Fruit fly (Drosophila melanogaster) whole organism, prepupa: ENCODE data around the gene CG7582.
A peak's percentile ranks its signal among the peaks of the same experiment; 100 is the strongest.

ENCODE experiments used
- Blimp-1 ChIP-seq: fragments of 200-800 bp; sonication (Bioruptor generic); optimal IDR thresholded peaks from 3 replicates; lab custom pipeline; 2017; ENCODE audit warnings: missing biosample characterization, missing genetic modification characterization, mild to moderate bottlenecking, moderate library complexity, missing genetic modification reagents
- CG10631 ChIP-seq: fragments of 200-800 bp; sonication (Bioruptor generic); optimal IDR thresholded peaks from 2 replicates; lab custom pipeline; 2016; ENCODE audit warnings: missing biosample characterization, missing genetic modification characterization
- CG11294 ChIP-seq: fragments of 200-800 bp; sonication (Bioruptor generic); IDR thresholded peaks from 2 replicates; pipeline ENCODE4 v1.3.6; 2022; ENCODE audit warnings: missing biosample characterization, missing genetic modification characterization
- CG11762 ChIP-seq: fragments of 200-800 bp; sonication (Bioruptor generic); optimal IDR thresholded peaks from 3 replicates; lab custom pipeline; 2016; ENCODE audit warnings: missing biosample characterization, missing genetic modification characterization; ENCODE audit not compliant: insufficient read depth
- CG3032 ChIP-seq: fragments of 200-800 bp; optimal IDR thresholded peaks from 2 replicates; lab custom pipeline; 2019; ENCODE audit warnings: missing biosample characterization, mild to moderate bottlenecking, missing genetic modification characterization, moderate library complexity
- CG31627 ChIP-seq: fragments of 200-800 bp; sonication (Bioruptor generic); optimal IDR thresholded peaks from 3 replicates; lab custom pipeline; 2016; ENCODE audit warnings: missing biosample characterization, missing genetic modification characterization
- CG32006 ChIP-seq: fragments of 200-800 bp; sonication (Bioruptor generic); optimal IDR thresholded peaks from 3 replicates; lab custom pipeline; 2017; ENCODE audit warnings: missing biosample characterization, mild to moderate bottlenecking, missing genetic modification characterization
- CG34406 ChIP-seq: fragments of 200-800 bp; sonication (Bioruptor generic); optimal IDR thresholded peaks from 3 replicates; lab custom pipeline; 2016; ENCODE audit warnings: missing biosample characterization, missing genetic modification characterization
- CG4318 ChIP-seq: fragments of 200-800 bp; sonication (Bioruptor generic); optimal IDR thresholded peaks from 3 replicates; lab custom pipeline; 2017; ENCODE audit warnings: missing biosample characterization, mild to moderate bottlenecking, missing genetic modification characterization
- CG6163 ChIP-seq: fragments of 200-800 bp; sonication (Bioruptor generic); IDR thresholded peaks from 3 replicates; pipeline ENCODE4 v1.3.6; 2022; ENCODE audit warnings: missing biosample characterization, missing genetic modification characterization
- CG6276 ChIP-seq: fragments of 200-800 bp; sonication (Bioruptor generic); optimal IDR thresholded peaks from 2 replicates; lab custom pipeline; 2017; ENCODE audit warnings: missing biosample characterization, mild to moderate bottlenecking, missing genetic modification characterization
- CG6792 ChIP-seq: fragments of 200-800 bp; sonication (Bioruptor generic); optimal IDR thresholded peaks from 3 replicates; lab custom pipeline; 2016; ENCODE audit warnings: missing biosample characterization, missing genetic modification characterization
- CG6808 ChIP-seq: fragments of 200-800 bp; sonication (Bioruptor generic); optimal IDR thresholded peaks from 3 replicates; lab custom pipeline; 2017; ENCODE audit warnings: missing biosample characterization, missing genetic modification characterization, mild to moderate bottlenecking, moderate library complexity, missing genetic modification reagents
- CG6854 ChIP-seq: fragments of 200-800 bp; sonication (Bioruptor generic); optimal IDR thresholded peaks from 2 replicates; lab custom pipeline; 2017; ENCODE audit warnings: missing biosample characterization, mild to moderate bottlenecking, missing genetic modification characterization
- CG8119 ChIP-seq: fragments of 200-800 bp; sonication (Bioruptor generic); IDR thresholded peaks from 3 replicates; pipeline ENCODE4 v1.3.6; 2022; ENCODE audit warnings: missing biosample characterization, missing genetic modification characterization
- CG8319 ChIP-seq: fragments of 200-800 bp; sonication (Bioruptor generic); optimal IDR thresholded peaks from 3 replicates; lab custom pipeline; 2016; ENCODE audit warnings: missing biosample characterization, missing genetic modification characterization
- CG9139 ChIP-seq: fragments of 200-800 bp; sonication (Bioruptor generic); optimal IDR thresholded peaks from 3 replicates; lab custom pipeline; 2017; ENCODE audit warnings: missing biosample characterization, mild to moderate bottlenecking, missing genetic modification characterization
- Eip75B ChIP-seq: fragments of 200-800 bp; sonication (Bioruptor generic); optimal IDR thresholded peaks from 3 replicates; lab custom pipeline; 2016; ENCODE audit warnings: missing biosample characterization, missing genetic modification characterization
- Eip78C ChIP-seq: fragments of 200-800 bp; sonication (Bioruptor generic); peaks from one replicate; lab custom pipeline; 2016; ENCODE audit warnings: missing biosample characterization, missing genetic modification characterization
- Eip93F ChIP-seq: fragments of 200-800 bp; sonication (Bioruptor generic); optimal IDR thresholded peaks from 2 replicates; lab custom pipeline; 2016; ENCODE audit warnings: missing biosample characterization, mild to moderate bottlenecking, missing genetic modification characterization
- Ets21C ChIP-seq: fragments of 200-800 bp; sonication (Bioruptor generic); optimal IDR thresholded peaks from 3 replicates; lab custom pipeline; 2016; ENCODE audit warnings: missing biosample characterization, missing genetic modification characterization
- Ets96B ChIP-seq: fragments of 200-800 bp; optimal IDR thresholded peaks from 2 replicates; lab custom pipeline; 2019; ENCODE audit warnings: missing biosample characterization, mild to moderate bottlenecking, missing genetic modification characterization, moderate library complexity
- Gug ChIP-seq: fragments of 200-800 bp; sonication (Bioruptor generic); IDR thresholded peaks from 2 replicates; pipeline ENCODE4 v1.3.6; 2022; ENCODE audit warnings: missing biosample characterization, missing genetic modification characterization
- Hr38 ChIP-seq: sonication (Bioruptor generic); optimal IDR thresholded peaks from 2 replicates; lab custom pipeline; 2016; ENCODE audit warnings: missing biosample characterization, missing genetic modification characterization
- Hr39 ChIP-seq: fragments of 200-800 bp; sonication (Bioruptor generic); optimal IDR thresholded peaks from 2 replicates; lab custom pipeline; 2016; ENCODE audit warnings: missing biosample characterization, missing genetic modification characterization
- Met ChIP-seq: fragments of 200-800 bp; sonication (Bioruptor generic); optimal IDR thresholded peaks from 3 replicates; lab custom pipeline; 2016; ENCODE audit warnings: missing biosample characterization, missing genetic modification characterization
- OdsH ChIP-seq: fragments of 200-800 bp; sonication (Bioruptor generic); optimal IDR thresholded peaks from 3 replicates; lab custom pipeline; 2016; ENCODE audit warnings: missing biosample characterization, missing genetic modification characterization
- Smox ChIP-seq: fragments of 200-800 bp; sonication (Bioruptor generic); optimal IDR thresholded peaks from 3 replicates; lab custom pipeline; 2016; ENCODE audit warnings: missing biosample characterization, missing genetic modification characterization
- Sox102F ChIP-seq: fragments of 200-800 bp; sonication (Bioruptor generic); optimal IDR thresholded peaks from 2 replicates; lab custom pipeline; 2016; ENCODE audit warnings: missing biosample characterization, mild to moderate bottlenecking, missing genetic modification characterization
- Sox15 ChIP-seq: fragments of 200-800 bp; sonication (Bioruptor generic); optimal IDR thresholded peaks from 3 replicates; lab custom pipeline; 2016; ENCODE audit warnings: missing biosample characterization, missing genetic modification characterization
- achi ChIP-seq: fragments of 200-800 bp; sonication (Bioruptor generic); optimal IDR thresholded peaks from 3 replicates; lab custom pipeline; 2016; ENCODE audit warnings: missing biosample characterization, missing genetic modification characterization
- cyc ChIP-seq: fragments of 200-800 bp; sonication (Bioruptor generic); optimal IDR thresholded peaks from 3 replicates; lab custom pipeline; 2016; ENCODE audit warnings: missing biosample characterization, missing genetic modification characterization
- dac ChIP-seq: fragments of 200-800 bp; sonication (Bioruptor generic); optimal IDR thresholded peaks from 2 replicates; lab custom pipeline; 2017; ENCODE audit warnings: missing biosample characterization, mild to moderate bottlenecking, missing genetic modification characterization
- dsx ChIP-seq: fragments of 200-800 bp; optimal IDR thresholded peaks from 3 replicates; lab custom pipeline; 2019; ENCODE audit warnings: missing biosample characterization, mild to moderate bottlenecking, missing genetic modification characterization, moderate library complexity; ENCODE audit not compliant: poor library complexity, severe bottlenecking
- eg ChIP-seq: fragments of 200-800 bp; sonication (Bioruptor generic); IDR thresholded peaks from 3 replicates; pipeline ENCODE4 v1.3.6; 2022; ENCODE audit warnings: missing biosample characterization, missing genetic modification characterization
- fd59A ChIP-seq: fragments of 200-800 bp; sonication (Bioruptor generic); optimal IDR thresholded peaks from 2 replicates; lab custom pipeline; 2017; ENCODE audit warnings: missing biosample characterization, mild to moderate bottlenecking, missing genetic modification characterization, missing genetic modification reagents
- fd85E ChIP-seq: fragments of 200-800 bp; sonication (Bioruptor generic); optimal IDR thresholded peaks from 3 replicates; lab custom pipeline; 2016; ENCODE audit warnings: missing biosample characterization, missing genetic modification characterization
- lz ChIP-seq: fragments of 200-800 bp; sonication (Bioruptor generic); optimal IDR thresholded peaks from 3 replicates; lab custom pipeline; 2016; ENCODE audit warnings: missing biosample characterization, missing genetic modification characterization
- net ChIP-seq: fragments of 200-800 bp; sonication (Bioruptor generic); optimal IDR thresholded peaks from 3 replicates; lab custom pipeline; 2016; ENCODE audit warnings: missing biosample characterization, missing genetic modification characterization
- pdm3 ChIP-seq: fragments of 200-800 bp; sonication (Bioruptor generic); optimal IDR thresholded peaks from 3 replicates; lab custom pipeline; 2016; ENCODE audit warnings: missing biosample characterization, missing genetic modification characterization
- salr ChIP-seq, 2 experiments: fragments of 200-800 bp; sonication (Bioruptor generic); optimal IDR thresholded peaks; 3 replicates each; lab custom pipeline; 2016 to 2018; ENCODE audit warnings: missing biosample characterization in 2 of 2, missing genetic modification characterization in 2 of 2, mild to moderate bottlenecking in 1 of 2
- ss ChIP-seq, 2 experiments: fragments of 200-800 bp; sonication (Bioruptor generic); optimal IDR thresholded peaks; 2 replicates in 1 of 2; 3 replicates in 1 of 2; lab custom pipeline; 2017 to 2018; ENCODE audit warnings: mild to moderate bottlenecking in 2 of 2, missing biosample characterization in 2 of 2, missing genetic modification characterization in 2 of 2, moderate library complexity in 1 of 2
- svp ChIP-seq: fragments of 200-800 bp; sonication (Bioruptor generic); peaks from one replicate; lab custom pipeline; 2016; ENCODE audit warnings: missing biosample characterization, missing genetic modification characterization
- vri ChIP-seq: fragments of 200-800 bp; sonication (Bioruptor generic); optimal IDR thresholded peaks from 3 replicates; lab custom pipeline; 2016; ENCODE audit warnings: missing biosample characterization, mild to moderate bottlenecking, missing genetic modification characterization

The CG7582 gene

dm6 chr3R:29689211-29689610 is 7.1 kb upstream of the CG7582 start, which contains the start of gene Obp99c:
Obp99c (minus strand) TSS chr3R:29689311.
- TF ChIP-seq salr (GFP tag; optimal IDR thresholded peaks at IDR 0.05; lab: Kevin White, UChicago) (no peak), Ets96B (tag; lab: Kevin White, UChicago) (no peak), CG8119 (GFP tag; lab: Robert Waterston, UW) (no peak), Hr38 (GFP tag; lab: Kevin White, UChicago) (no peak), achi (no peak), CG9139 (GFP tag; lab: Kevin White, UChicago) (no peak), Hr39 (GFP tag; lab: Kevin White, UChicago) (no peak), eg (GFP tag; lab: Robert Waterston, UW) (no peak), net (GFP tag; lab: Kevin White, UChicago) (no peak), Sox102F (no peak), CG6792 (no peak), CG32006 (no peak), Met (GFP tag; lab: Kevin White, UChicago) (no peak), Ets21C (GFP tag; lab: Kevin White, UChicago) (no peak), CG11762 (GFP tag; lab: Kevin White, UChicago) (no peak), Eip93F (GFP tag; lab: Kevin White, UChicago) (no peak), CG3032 (tag; lab: Kevin White, UChicago) (no peak)

dm6 chr3R:29686698-29687097 is 4.6 kb upstream of the CG7582 start:
- TF ChIP-seq svp: peak; percentile 96
- TF ChIP-seq CG9139 (GFP tag; lab: Kevin White, UChicago): no peak
- TF ChIP-seq Eip78C (GFP tag; lab: Kevin White, UChicago): peak; percentile 60
- no peak for TF ChIP-seq CG32006
- TF ChIP-seq CG11762 (GFP tag; lab: Kevin White, UChicago): no peak
- TF ChIP-seq pdm3: no peak
- no peak for TF ChIP-seq fd59A (GFP tag; lab: Kevin White, UChicago)
- TF ChIP-seq, all 60 proteins: peak for 2

- TF ChIP-seq pdm3: no peak
- no peak for TF ChIP-seq dac (GFP tag; lab: Kevin White, UChicago)
- TF ChIP-seq CG6808 (GFP tag; lab: Kevin White, UChicago): no peak
- TF ChIP-seq CG32006: no peak
- TF ChIP-seq vri (GFP tag; lab: Kevin White, UChicago): no peak
- no peak for TF ChIP-seq dsx (GFP tag; lab: Kevin White, UChicago)
- no peak for TF ChIP-seq CG6792
- TF ChIP-seq CG11294 (GFP tag; lab: Robert Waterston, UW): no peak
- TF ChIP-seq OdsH: no peak
- TF ChIP-seq svp: no peak
These were observed 837 bp downstream of the CG7582 start for dm6 chr3R:29681241-29681640.

dm6 chr3R:29675333-29675732 is 6.7 kb downstream of the CG7582 start, which contains the start of the genes Bub3 and Cap-D2:
Bub3 (minus strand) TSS chr3R:29675421.
Cap-D2 (plus strand) TSS chr3R:29675651.
- peak; percentile 77 for TF ChIP-seq CG6163 (GFP tag; lab: Robert Waterston, UW)
- peak; percentile 19 for TF ChIP-seq CG34406 (GFP tag; lab: Kevin White, UChicago)
- TF ChIP-seq Met (GFP tag; lab: Kevin White, UChicago): peak; percentile 66
- peak; percentile 84 for TF ChIP-seq svp
- TF ChIP-seq CG10631 (GFP tag; lab: Kevin White, UChicago): no peak
- no peak for TF ChIP-seq CG6276 (GFP tag; lab: Kevin White, UChicago)
- TF ChIP-seq CG6808 (GFP tag; lab: Kevin White, UChicago): no peak
- TF ChIP-seq CG11762 (GFP tag; lab: Kevin White, UChicago): peak; percentile 21
- TF ChIP-seq Sox15 (GFP tag; lab: Kevin White, UChicago): peak; percentile 48
- TF ChIP-seq lz (GFP tag; lab: Kevin White, UChicago): peak; percentile 74
- peak; percentile 60 for TF ChIP-seq Gug (GFP tag; lab: Robert Waterston, UW)
- no peak for TF ChIP-seq Eip75B (GFP tag; lab: Kevin White, UChicago)
- TF ChIP-seq Blimp-1 (GFP tag; lab: Kevin White, UChicago): no peak
- TF ChIP-seq Sox102F: peak; percentile 41
- TF ChIP-seq CG8319 (GFP tag; lab: Kevin White, UChicago): peak; percentile 13
- TF ChIP-seq CG6854 (GFP tag; lab: Kevin White, UChicago): no peak
- TF ChIP-seq Smox (GFP tag; lab: Kevin White, UChicago): peak; percentile 60
- peak; percentile 84 for TF ChIP-seq Eip78C (GFP tag; lab: Kevin White, UChicago)
- peak; percentile 73 for TF ChIP-seq cyc (GFP tag; lab: Kevin White, UChicago)
- peak; percentile 74 for TF ChIP-seq CG31627
- TF ChIP-seq dsx (GFP tag; lab: Kevin White, UChicago): peak; percentile 23
- no peak for TF ChIP-seq CG4318 (GFP tag; lab: Kevin White, UChicago)
- TF ChIP-seq eg (GFP tag; lab: Robert Waterston, UW): peak; percentile 75; the same call in 2 of the 3 replicates
- no peak for TF ChIP-seq vri (GFP tag; lab: Kevin White, UChicago)
- peak; percentile 75 for TF ChIP-seq OdsH
- peak; percentile 62 for TF ChIP-seq achi
- no peak for TF ChIP-seq ss (GFP tag; optimal IDR thresholded peaks at IDR 0.05; lab: Kevin White, UChicago)
- peak; percentile 69 for TF ChIP-seq Hr39 (GFP tag; lab: Kevin White, UChicago)
- TF ChIP-seq fd85E (GFP tag; lab: Kevin White, UChicago): no peak
